Worm (Caenorhabditis elegans): ENCODE data around the gene phg-1.
A peak's percentile ranks its signal among the peaks of the same experiment; 100 is the strongest.

Gene phg-1

ce11 chrII:10172436-10172973 lies 35.0 kb downstream of the phg-1 start, which contains the start of gene wbp-11 (continued):
- TF ChIP-seq zag-1 (tag; optimal IDR thresholded peaks at IDR 0.05): no peak
- peak; percentile 38 for TF ChIP-seq nhr-129 (tag; optimal IDR thresholded peaks at IDR 0.05)
- TF ChIP-seq sma-9 (GFP tag; optimal IDR thresholded peaks at IDR 0.05): peak; percentile 0
- TF ChIP-seq sma-9 (tag; optimal IDR thresholded peaks at IDR 0.05): no peak
- no peak for TF ChIP-seq blmp-1 (tag; optimal IDR thresholded peaks at IDR 0.05; ENCODE audit: insufficient read depth)

- TF ChIP-seq egl-27 (tag; optimal IDR thresholded peaks at IDR 0.05): no peak
- TF ChIP-seq ceh-16 (tag; optimal IDR thresholded peaks at IDR 0.05): no peak
- peak; percentile 47 for TF ChIP-seq nhr-129 (tag; optimal IDR thresholded peaks at IDR 0.05)
- no peak for TF ChIP-seq F13H6.1 (tag; optimal IDR thresholded peaks at IDR 0.05)
- TF ChIP-seq lin-11 (tag; optimal IDR thresholded peaks at IDR 0.05): peak; percentile 37
- TF ChIP-seq mbf-1 (tag; optimal IDR thresholded peaks at IDR 0.05): no peak
- TF ChIP-seq ceh-82 (tag; optimal IDR thresholded peaks at IDR 0.05): no peak
- peak; percentile 24 for TF ChIP-seq sma-3 (GFP tag; optimal IDR thresholded peaks at IDR 0.05)
- TF ChIP-seq nhr-11 (tag; optimal IDR thresholded peaks at IDR 0.05): no peak
- TF ChIP-seq nhr-21 (tag; optimal IDR thresholded peaks at IDR 0.05): peak; percentile 44
- no peak for TF ChIP-seq nhr-10 (tag; optimal IDR thresholded peaks at IDR 0.05)
- no peak for TF ChIP-seq unc-62 (GFP tag; optimal IDR thresholded peaks at IDR 0.05)
- no peak for TF ChIP-seq ama-1 (optimal IDR thresholded peaks at IDR 0.05)
- peak; percentile 61 to 96 for TF ChIP-seq lsy-2 (tag; optimal IDR thresholded peaks at IDR 0.05)
- TF ChIP-seq mab-5 (tag; optimal IDR thresholded peaks at IDR 0.05): no peak
- no peak for TF ChIP-seq lin-39 (tag; optimal IDR thresholded peaks at IDR 0.05)
- TF ChIP-seq aly-2 (tag; optimal IDR thresholded peaks at IDR 0.05): no peak
- no peak for TF ChIP-seq mdl-1 (tag; optimal IDR thresholded peaks at IDR 0.05)
- no peak for TF ChIP-seq nhr-25 (tag; optimal IDR thresholded peaks at IDR 0.05)
- TF ChIP-seq sma-9 (GFP tag; optimal IDR thresholded peaks at IDR 0.05): peak; percentile 48
- TF ChIP-seq sma-9 (tag; optimal IDR thresholded peaks at IDR 0.05): no peak
- no peak for TF ChIP-seq unc-39 (tag; optimal IDR thresholded peaks at IDR 0.05)
- no peak for TF ChIP-seq nhr-6 (tag; optimal IDR thresholded peaks at IDR 0.05)
- TF ChIP-seq crh-2 (tag; optimal IDR thresholded peaks at IDR 0.05): no peak
- no peak for TF ChIP-seq dmd-4 (tag; optimal IDR thresholded peaks at IDR 0.05)
- TF ChIP-seq elt-1 (tag; optimal IDR thresholded peaks at IDR 0.05): no peak
- peak; percentile 76 for TF ChIP-seq C34F6.9 (tag; optimal IDR thresholded peaks at IDR 0.05)
- no peak for TF ChIP-seq elt-3 (tag; optimal IDR thresholded peaks at IDR 0.05)
- TF ChIP-seq sem-4 (tag; optimal IDR thresholded peaks at IDR 0.05): no peak
- no peak for TF ChIP-seq ztf-1 (GFP tag; conservative IDR thresholded peaks at IDR 0.05)
- peak; percentile 68 for TF ChIP-seq blmp-1 (tag; optimal IDR thresholded peaks at IDR 0.05; ENCODE audit: insufficient read depth)
- no peak for TF ChIP-seq gmeb-1 (tag; optimal IDR thresholded peaks at IDR 0.05)
- TF ChIP-seq nhr-77 (tag; optimal IDR thresholded peaks at IDR 0.05): no peak
- no peak for TF ChIP-seq ztf-11 (tag; optimal IDR thresholded peaks at IDR 0.05)
- TF ChIP-seq alr-1 (tag; optimal IDR thresholded peaks at IDR 0.05): no peak
- no peak for TF ChIP-seq nhr-12 (tag; optimal IDR thresholded peaks at IDR 0.05)
- no peak for TF ChIP-seq skn-1 (tag; optimal IDR thresholded peaks at IDR 0.05)
- no peak for TF ChIP-seq ZK546.5 (tag; optimal IDR thresholded peaks at IDR 0.05)
- peak; percentile 38 for TF ChIP-seq fos-1 (tag; optimal IDR thresholded peaks at IDR 0.05)
- no peak for TF ChIP-seq zag-1 (tag; optimal IDR thresholded peaks at IDR 0.05)
- no peak for TF ChIP-seq nhr-23 (tag; optimal IDR thresholded peaks at IDR 0.05)
- no peak for TF ChIP-seq ztf-4 (tag; optimal IDR thresholded peaks at IDR 0.05)
- TF ChIP-seq R02D3.7 (tag; optimal IDR thresholded peaks at IDR 0.05): no peak
- TF ChIP-seq nhr-237 (tag; optimal IDR thresholded peaks at IDR 0.05): no peak
- TF ChIP-seq peb-1 (tag; optimal IDR thresholded peaks at IDR 0.05): no peak
- peak; percentile 71 for TF ChIP-seq unc-55 (GFP tag; optimal IDR thresholded peaks at IDR 0.05)
- TF ChIP-seq snpc-4 (tag; optimal IDR thresholded peaks at IDR 0.05): no peak
- TF ChIP-seq Y55F3AM.14 (GFP tag; optimal IDR thresholded peaks at IDR 0.05): no peak
- TF ChIP-seq lin-13 (GFP tag; optimal IDR thresholded peaks at IDR 0.05): peak; percentile 98
Measured at ce11 chrII:10174338-10174737, 36.9 kb downstream of the phg-1 start, which contains the start of gene F33H1.4. TSS of gene F33H1.4 (plus strand) at chrII:10174648.

Measured in whole organism, L2 larva.